Fruit fly (Drosophila melanogaster) whole organism, wandering third instar larva: Measurements from ENCODE around the gene CG32537.

Source experiments
- Abd-B ChIP-seq: fragments of >200 bp; optimal IDR thresholded peaks from 2 replicates; lab custom pipeline; 2017; ENCODE audit warnings: missing biosample characterization, missing genetic modification characterization
- CG32264 ChIP-seq: fragments of 200-800 bp; sonication (Bioruptor generic); optimal IDR thresholded peaks from 2 replicates; lab custom pipeline; 2016; ENCODE audit warnings: missing biosample characterization, missing genetic modification characterization
- Dif ChIP-seq: fragments of 200-275, 200-300 bp; sonication (Bioruptor generic); optimal IDR thresholded peaks from 2 replicates; lab custom pipeline; 2018; ENCODE audit warnings: missing biosample characterization, missing genetic modification characterization; ENCODE audit not compliant: partially characterized antibody
- GATAd ChIP-seq: sonication (Bioruptor generic); optimal IDR thresholded peaks from 2 replicates; lab custom pipeline; 2016; ENCODE audit warnings: missing biosample characterization, missing genetic modification characterization
- Hnf4 ChIP-seq: fragments of 200-800 bp; sonication (Bioruptor generic); optimal IDR thresholded peaks from 2 replicates; lab custom pipeline; 2016; ENCODE audit warnings: missing biosample characterization, mild to moderate bottlenecking, missing genetic modification characterization
- Hr78 ChIP-seq: fragments of >200 bp; optimal IDR thresholded peaks from 2 replicates; lab custom pipeline; 2017; ENCODE audit warnings: missing biosample characterization, missing genetic modification characterization
- Hr83 ChIP-seq: fragments of 200-300 bp; sonication (Bioruptor generic); optimal IDR thresholded peaks from 2 replicates; lab custom pipeline; 2016; ENCODE audit warnings: missing biosample characterization, mild to moderate bottlenecking, missing genetic modification characterization, moderate library complexity; ENCODE audit not compliant: poor library complexity, severe bottlenecking
- Mio ChIP-seq: sonication (Bioruptor generic); optimal IDR thresholded peaks from 2 replicates; lab custom pipeline; 2016; ENCODE audit warnings: missing biosample characterization, missing genetic modification characterization
- N ChIP-seq: fragments of >200 bp; optimal IDR thresholded peaks from 2 replicates; lab custom pipeline; 2018; ENCODE audit warnings: missing biosample characterization, missing external identifiers, missing genetic modification characterization
- OdsH ChIP-seq: fragments of 200-800 bp; sonication (Bioruptor generic); optimal IDR thresholded peaks from 2 replicates; lab custom pipeline; 2016; ENCODE audit warnings: missing biosample characterization, mild to moderate bottlenecking, missing genetic modification characterization
- Rel ChIP-seq, 2 experiments: fragments of 200-800 bp; sonication (Bioruptor generic) in 1 of 2; optimal IDR thresholded peaks; 2 replicates in 1 of 2; 3 replicates in 1 of 2; lab custom pipeline; 2016 to 2019; ENCODE audit warnings: mild to moderate bottlenecking in 2 of 2, missing biosample characterization in 2 of 2, missing genetic modification characterization in 2 of 2, moderate library complexity in 1 of 2
- Sp1 ChIP-seq: fragments of 200-800 bp; sonication (Bioruptor generic); optimal IDR thresholded peaks from 3 replicates; lab custom pipeline; 2019; ENCODE audit warnings: missing biosample characterization, mild to moderate bottlenecking, missing genetic modification characterization, moderate library complexity
- br ChIP-seq: fragments of 200-800 bp; sonication (Bioruptor generic); optimal IDR thresholded peaks from 2 replicates; lab custom pipeline; 2016; ENCODE audit warnings: missing biosample characterization, missing genetic modification characterization
- brk ChIP-seq: fragments of 200-800 bp; sonication (Bioruptor generic); optimal IDR thresholded peaks from 2 replicates; lab custom pipeline; 2016; ENCODE audit warnings: missing biosample characterization, mild to moderate bottlenecking, missing genetic modification characterization
- dl ChIP-seq, 2 experiments: fragments of 175-275, 200-275 bp in 1 of 2; fragments of 200-275 bp in 1 of 2; sonication (Bioruptor generic); optimal IDR thresholded peaks; lab custom pipeline; 2018; ENCODE audit warnings: mild to moderate bottlenecking in 2 of 2, missing biosample characterization in 2 of 2, missing genetic modification characterization in 2 of 2, moderate library complexity in 2 of 2; ENCODE audit not compliant: partially characterized antibody in 2 of 2, insufficient read depth in 1 of 2
- dmrt93B ChIP-seq: fragments of 200-800 bp; sonication (Bioruptor generic); optimal IDR thresholded peaks from 2 replicates; lab custom pipeline; 2018; ENCODE audit warnings: missing biosample characterization, mild to moderate bottlenecking, missing genetic modification characterization
- fru ChIP-seq: fragments of 200-800 bp; sonication (Bioruptor generic); optimal IDR thresholded peaks from 3 replicates; lab custom pipeline; 2016; ENCODE audit warnings: missing biosample characterization, mild to moderate bottlenecking, missing genetic modification characterization
- h ChIP-seq: fragments of 200-800 bp; sonication (Bioruptor generic); optimal IDR thresholded peaks from 3 replicates; lab custom pipeline; 2016; ENCODE audit warnings: missing biosample characterization, mild to moderate bottlenecking, missing genetic modification characterization
- jim ChIP-seq: fragments of 175-275, 200-325 bp; sonication (Bioruptor generic); optimal IDR thresholded peaks from 2 replicates; lab custom pipeline; 2016; ENCODE audit warnings: missing biosample characterization, mild to moderate bottlenecking, missing genetic modification characterization
- lola ChIP-seq: fragments of >200 bp; optimal IDR thresholded peaks from 2 replicates; lab custom pipeline; 2017; ENCODE audit warnings: missing biosample characterization, missing genetic modification characterization
- pan ChIP-seq: fragments of >200 bp; optimal IDR thresholded peaks from 2 replicates; lab custom pipeline; 2017
- psq ChIP-seq: fragments of 200-800 bp; sonication (Bioruptor generic); optimal IDR thresholded peaks from 3 replicates; lab custom pipeline; 2017; ENCODE audit warnings: missing biosample characterization, mild to moderate bottlenecking, missing genetic modification characterization, moderate library complexity
- rgr ChIP-seq: fragments of 200-800 bp; sonication (Bioruptor generic); optimal IDR thresholded peaks from 3 replicates; lab custom pipeline; 2016; ENCODE audit warnings: missing biosample characterization, mild to moderate bottlenecking, missing genetic modification characterization
- sage ChIP-seq: fragments of 200-800 bp; sonication (Bioruptor generic); optimal IDR thresholded peaks from 2 replicates; lab custom pipeline; 2016; ENCODE audit warnings: missing biosample characterization, mild to moderate bottlenecking, missing genetic modification characterization
- sv ChIP-seq: fragments of 200-800 bp; sonication (Bioruptor generic); optimal IDR thresholded peaks from 3 replicates; lab custom pipeline; 2016; ENCODE audit warnings: missing biosample characterization, missing genetic modification characterization
- tai ChIP-seq: sonication (Bioruptor generic); optimal IDR thresholded peaks from 2 replicates; lab custom pipeline; 2016; ENCODE audit warnings: missing biosample characterization, missing genetic modification characterization
- usp ChIP-seq: fragments of >200 bp; optimal IDR thresholded peaks from 2 replicates; lab custom pipeline; 2017; ENCODE audit warnings: missing biosample characterization, missing genetic modification characterization

CG32537 gene

dm6 chrX:19261071-19261470 lies 15.3 kb downstream of the CG32537 start, which contains the start of gene rictor:
Gene rictor (minus strand): TSS chrX:19261240.
- TF ChIP-seq sage (no peak), fru (GFP tag; lab: Kevin White, UChicago) (no peak), Mio (GFP tag; lab: Kevin White, UChicago) (no peak), usp (GFP tag; lab: Kevin White, UChicago) (no peak), Hr78 (GFP tag; lab: Kevin White, UChicago) (no peak), lola (GFP tag; lab: Kevin White, UChicago) (no peak), Hnf4 (GFP tag; lab: Kevin White, UChicago) (no peak), rgr (GFP tag; lab: Kevin White, UChicago) (no peak), psq (GFP tag; lab: Kevin White, UChicago) (no peak), tai (GFP tag; lab: Kevin White, UChicago) (no peak), Rel (GFP tag; optimal IDR thresholded peaks at IDR 0.05; lab: Kevin White, UChicago) (no peak), Rel (tag; optimal IDR thresholded peaks at IDR 0.05; lab: Kevin White, UChicago) (no peak), brk (GFP tag; lab: Kevin White, UChicago) (no peak), OdsH (no peak)

dm6 chrX:19260696-19260989 lies 15.7 kb downstream of the CG32537 start:
- TF ChIP-seq Hr83 (no peak), sv (no peak), N (GFP tag; lab: Kevin White, UChicago) (no peak)

- TF ChIP-seq GATAd (GFP tag; lab: Kevin White, UChicago) (no peak), tai (GFP tag; lab: Kevin White, UChicago) (no peak), h (GFP tag; lab: Kevin White, UChicago) (no peak), Hnf4 (GFP tag; lab: Kevin White, UChicago) (no peak), Dif (GFP tag; lab: Kevin White, UChicago) (no peak), pan (lab: Kevin White, UChicago) (no peak), jim (GFP tag; lab: Kevin White, UChicago) (no peak)
- TF ChIP-seq, all 38 proteins: peak for 0
These were observed 16.3 kb downstream of the CG32537 start for dm6 chrX:19259802-19260695.

- TF ChIP-seq pan (lab: Kevin White, UChicago) (no peak), rgr (GFP tag; lab: Kevin White, UChicago) (no peak), usp (GFP tag; lab: Kevin White, UChicago) (no peak), GATAd (GFP tag; lab: Kevin White, UChicago) (no peak), br (GFP tag; lab: Kevin White, UChicago) (no peak), Abd-B (GFP tag; lab: Kevin White, UChicago) (no peak), tai (GFP tag; lab: Kevin White, UChicago) (no peak), OdsH (no peak), sage (no peak), Hr83 (no peak), h (GFP tag; lab: Kevin White, UChicago) (no peak), lola (GFP tag; lab: Kevin White, UChicago) (no peak), Sp1 (GFP tag; lab: Kevin White, UChicago) (no peak), sv (no peak)
These were observed 26.2 kb downstream of the CG32537 start for dm6 chrX:19250151-19250550.

- TF ChIP-seq Hnf4 (GFP tag; lab: Kevin White, UChicago) (no peak), CG32264 (GFP tag; lab: Kevin White, UChicago) (no peak), dl (GFP tag; optimal IDR thresholded peaks at IDR 0.05; lab: Kevin White, UChicago; ENCODE audit: insufficient read depth in 1 of 2, partially characterized antibody in 2 of 2) (no peak), brk (GFP tag; lab: Kevin White, UChicago) (no peak), dmrt93B (GFP tag; lab: Kevin White, UChicago) (no peak), Hr78 (GFP tag; lab: Kevin White, UChicago) (no peak)
These were observed 27.0 kb downstream of the CG32537 start for dm6 chrX:19249339-19249738.
